Fruit fly (Drosophila melanogaster): ENCODE measurements around the gene beta-Man.

Gene beta-Man

dm6 chr3R:4197055-4197454 lies at the start of gene beta-Man:
beta-Man (plus strand) TSS chr3R:4197206.
- no peak for TF ChIP-seq svp (GFP tag)
- TF ChIP-seq CG9139 (GFP tag; optimal IDR thresholded peaks at IDR 0.05) = peak; percentile 31
- peak; percentile 12 for TF ChIP-seq esn (GFP tag; optimal IDR thresholded peaks at IDR 0.05)
- peak; percentile 9 for TF ChIP-seq Lpt (GFP tag; optimal IDR thresholded peaks at IDR 0.05)
- no peak for TF ChIP-seq Gug (GFP tag; IDR thresholded peaks at IDR 0.05)
- no peak for TF ChIP-seq CG3032 (tag; optimal IDR thresholded peaks at IDR 0.05)
- peak; percentile 65 for TF ChIP-seq CG6854 (GFP tag; optimal IDR thresholded peaks at IDR 0.05)
- TF ChIP-seq Sox102F (GFP tag; optimal IDR thresholded peaks at IDR 0.05) = peak; percentile 17
- TF ChIP-seq Sox14 (GFP tag; optimal IDR thresholded peaks at IDR 0.05) = peak; percentile 14
- no peak for TF ChIP-seq CG8632 (GFP tag; optimal IDR thresholded peaks at IDR 0.05)
- no peak for TF ChIP-seq Ets96B (tag; optimal IDR thresholded peaks at IDR 0.05)
- no peak for TF ChIP-seq Hr39 (GFP tag; optimal IDR thresholded peaks at IDR 0.05)
- peak; percentile 81 for TF ChIP-seq Blimp-1 (GFP tag; optimal IDR thresholded peaks at IDR 0.05)
- TF ChIP-seq Eip78C (GFP tag) = peak; percentile 68
- TF ChIP-seq CG1621 (tag; optimal IDR thresholded peaks at IDR 0.05) = peak; percentile 67
- TF ChIP-seq dsx (GFP tag; optimal IDR thresholded peaks at IDR 0.05; ENCODE audit: poor library complexity, severe bottlenecking) = peak; percentile 8
- no peak for TF ChIP-seq fd85E (GFP tag; optimal IDR thresholded peaks at IDR 0.05)

dm6 chr3R:4162135-4162534 lies 34.9 kb upstream of the beta-Man start, which contains the start of gene CG40198:
CG40198 (minus strand) TSS chr3R:4162235.
- no peak for TF ChIP-seq CG8119 (GFP tag; IDR thresholded peaks at IDR 0.05)
- no peak for TF ChIP-seq CG7368 (GFP tag; optimal IDR thresholded peaks at IDR 0.05)
- no peak for TF ChIP-seq net (GFP tag; optimal IDR thresholded peaks at IDR 0.05)
- no peak for TF ChIP-seq fd85E (GFP tag; optimal IDR thresholded peaks at IDR 0.05)
- no peak for TF ChIP-seq svp (GFP tag)
- TF ChIP-seq CG6163 (GFP tag; IDR thresholded peaks at IDR 0.05) = no peak
- TF ChIP-seq acj6 (GFP tag; optimal IDR thresholded peaks at IDR 0.05) = no peak
- no peak for TF ChIP-seq achi (GFP tag; optimal IDR thresholded peaks at IDR 0.05)
- TF ChIP-seq Ets96B (tag; optimal IDR thresholded peaks at IDR 0.05) = no peak
- no peak for TF ChIP-seq dsx (GFP tag; optimal IDR thresholded peaks at IDR 0.05; ENCODE audit: poor library complexity, severe bottlenecking)
- TF ChIP-seq Ets21C (GFP tag; optimal IDR thresholded peaks at IDR 0.05) = no peak
- no peak for TF ChIP-seq Smox (GFP tag; optimal IDR thresholded peaks at IDR 0.05)
- no peak for TF ChIP-seq CG6276 (GFP tag; optimal IDR thresholded peaks at IDR 0.05)
- no peak for TF ChIP-seq fkh (GFP tag; optimal IDR thresholded peaks at IDR 0.05)
- TF ChIP-seq CG32006 (GFP tag; optimal IDR thresholded peaks at IDR 0.05) = no peak
- no peak for TF ChIP-seq CG31627 (GFP tag; optimal IDR thresholded peaks at IDR 0.05)

- TF ChIP-seq Ets21C (GFP tag; optimal IDR thresholded peaks at IDR 0.05) = no peak
- TF ChIP-seq dsx (GFP tag; optimal IDR thresholded peaks at IDR 0.05; ENCODE audit: poor library complexity, severe bottlenecking) = no peak
- no peak for TF ChIP-seq CG1621 (tag; optimal IDR thresholded peaks at IDR 0.05)
- no peak for TF ChIP-seq esn (GFP tag; optimal IDR thresholded peaks at IDR 0.05)
- TF ChIP-seq CG6854 (GFP tag; optimal IDR thresholded peaks at IDR 0.05) = peak; percentile 4
- no peak for TF ChIP-seq CG4318 (GFP tag; optimal IDR thresholded peaks at IDR 0.05)
- peak; percentile 5 for TF ChIP-seq Eip75B (GFP tag; optimal IDR thresholded peaks at IDR 0.05)
- TF ChIP-seq Sox102F (GFP tag; optimal IDR thresholded peaks at IDR 0.05) = peak; percentile 10
- TF ChIP-seq Eip78C (GFP tag) = peak; percentile 5
- no peak for TF ChIP-seq Hr4 (GFP tag; optimal IDR thresholded peaks at IDR 0.05)
- no peak for TF ChIP-seq fd59A (GFP tag; optimal IDR thresholded peaks at IDR 0.05)
- TF ChIP-seq CG6792 (GFP tag; optimal IDR thresholded peaks at IDR 0.05) = no peak
- no peak for TF ChIP-seq Gug (GFP tag; IDR thresholded peaks at IDR 0.05)
- no peak for TF ChIP-seq dac (GFP tag; optimal IDR thresholded peaks at IDR 0.05)
- TF ChIP-seq CG9139 (GFP tag; optimal IDR thresholded peaks at IDR 0.05) = no peak
- no peak for TF ChIP-seq CG8632 (GFP tag; optimal IDR thresholded peaks at IDR 0.05)
- peak; percentile 92 for TF ChIP-seq Blimp-1 (GFP tag; optimal IDR thresholded peaks at IDR 0.05)
- no peak for TF ChIP-seq CG10631 (GFP tag; optimal IDR thresholded peaks at IDR 0.05)
- TF ChIP-seq CG7368 (GFP tag; optimal IDR thresholded peaks at IDR 0.05) = no peak
- TF ChIP-seq CG31627 (GFP tag; optimal IDR thresholded peaks at IDR 0.05) = no peak
- TF ChIP-seq CG15336 (GFP tag; IDR thresholded peaks at IDR 0.05) = no peak
- TF ChIP-seq salr (GFP tag; optimal IDR thresholded peaks at IDR 0.05) = no peak
- no peak for TF ChIP-seq spab (GFP tag; optimal IDR thresholded peaks at IDR 0.05)
- TF ChIP-seq CG11762 (GFP tag; optimal IDR thresholded peaks at IDR 0.05; ENCODE audit: insufficient read depth) = no peak
- TF ChIP-seq fkh (GFP tag; optimal IDR thresholded peaks at IDR 0.05) = peak; percentile 37
- no peak for TF ChIP-seq achi (GFP tag; optimal IDR thresholded peaks at IDR 0.05)
- TF ChIP-seq pdm3 (GFP tag; optimal IDR thresholded peaks at IDR 0.05) = no peak
- no peak for TF ChIP-seq lz (GFP tag; optimal IDR thresholded peaks at IDR 0.05)
- no peak for TF ChIP-seq net (GFP tag; optimal IDR thresholded peaks at IDR 0.05)
Observed at dm6 chr3R:4174470-4174869, 22.5 kb upstream of the beta-Man start, which contains the start of gene CG12581. CG12581 (plus strand) TSS chr3R:4174632.

All from whole organism, prepupa.